Fruit fly (Drosophila melanogaster) Kc167 (cell line): Measurements from ENCODE around the gene CG10435.

Experiments
- Myc ChIP-seq: fragments of >200 bp; optimal IDR thresholded peaks from 2 replicates; lab custom pipeline; 2017; ENCODE audit warnings: missing external identifiers
- Sin3A ChIP-seq: fragments of >200 bp; optimal IDR thresholded peaks from 2 replicates; lab custom pipeline; 2018; ENCODE audit warnings: missing external identifiers
- h ChIP-seq: fragments of >200 bp; optimal IDR thresholded peaks from 3 replicates; lab custom pipeline; 2018; ENCODE audit warnings: missing external identifiers
- insv ChIP-seq: fragments of >200 bp; optimal IDR thresholded peaks from 3 replicates; lab custom pipeline; 2018; ENCODE audit warnings: missing external identifiers
- psq ChIP-seq: fragments of >200 bp; optimal IDR thresholded peaks from 2 replicates; lab custom pipeline; 2017; ENCODE audit warnings: missing external identifiers
- ttk ChIP-seq: sonication (Bioruptor generic); optimal IDR thresholded peaks from 2 replicates; lab custom pipeline; 2017; ENCODE audit warnings: missing external identifiers

DNA sequence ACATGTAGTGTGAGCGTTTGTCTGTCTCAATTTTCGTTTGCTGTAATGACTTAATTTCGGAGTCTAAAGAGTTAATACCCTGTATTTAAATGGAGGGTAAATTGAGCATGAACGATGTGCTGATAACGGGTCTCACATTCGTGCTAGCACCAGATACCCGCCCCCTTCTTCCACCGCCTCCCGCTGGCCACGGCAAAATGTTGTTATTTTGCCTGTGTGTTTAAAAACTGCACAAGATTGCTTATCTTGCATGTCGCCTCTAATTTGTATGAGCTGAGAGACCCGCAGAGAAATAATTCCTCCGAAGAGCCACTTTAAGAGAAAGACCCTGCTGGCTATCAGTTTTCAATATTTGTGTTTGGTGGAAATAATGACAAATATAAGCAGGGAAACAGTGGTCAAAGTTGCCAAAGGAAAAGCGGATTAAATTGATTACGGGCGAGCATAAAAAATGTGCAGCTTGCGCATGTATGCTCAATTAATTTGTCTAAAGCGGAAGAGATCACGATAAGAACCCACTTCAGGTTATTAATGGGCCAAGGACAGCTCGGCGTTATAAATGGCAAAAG is 48.2 kb downstream of the CG10435 start:
- no peak for TF ChIP-seq insv
- TF ChIP-seq Myc (lab: Kevin White, UChicago), result no peak
- TF ChIP-seq Sin3A, result no peak
- TF ChIP-seq psq, result no peak
- TF ChIP-seq h, result no peak
- no peak for TF ChIP-seq ttk
